Worm (Caenorhabditis elegans) whole organism, late embryonic: ENCODE data around the gene R11D1.12.

ENCODE experiments used
- F13H6.1 ChIP-seq: sonication (generic microtip); optimal IDR thresholded peaks from 2 replicates; lab custom pipeline; 2016; ENCODE audit warnings: missing genetic modification characterization, missing compliant biosample characterization
- ceh-9 ChIP-seq: sonication (generic microtip); optimal IDR thresholded peaks from 2 replicates; lab custom pipeline; 2016; ENCODE audit warnings: mild to moderate bottlenecking, missing genetic modification characterization, inconsistent platforms, missing compliant biosample characterization
- ets-4 ChIP-seq: sonication (generic microtip); optimal IDR thresholded peaks from 2 replicates; lab custom pipeline; 2016; ENCODE audit warnings: missing genetic modification characterization, missing compliant biosample characterization
- fkh-10 ChIP-seq: fragments of 150-350 bp; optimal IDR thresholded peaks from 2 replicates; lab custom pipeline; 2014; ENCODE audit warnings: missing biosample characterization, missing genetic modification reagents, missing genetic modification characterization
- hlh-30 ChIP-seq: sonication (generic microtip); optimal IDR thresholded peaks from 2 replicates; lab custom pipeline; 2017; ENCODE audit warnings: antibody characterized with exemption, missing genetic modification characterization, missing compliant biosample characterization; ENCODE audit not compliant: insufficient read depth
- hlh-6 ChIP-seq: sonication (generic microtip); optimal IDR thresholded peaks from 2 replicates; lab custom pipeline; 2016; ENCODE audit warnings: missing genotype, missing genetic modification characterization, missing compliant biosample characterization
- nfya-1 ChIP-seq: sonication (generic microtip); optimal IDR thresholded peaks from 2 replicates; lab custom pipeline; 2017; ENCODE audit warnings: missing genetic modification characterization, mild to moderate bottlenecking, missing compliant biosample characterization, antibody characterized with exemption, moderate library complexity
- nhr-11 ChIP-seq: fragments of 150-350 bp; optimal IDR thresholded peaks from 2 replicates; lab custom pipeline; 2014; ENCODE audit warnings: missing biosample characterization, missing genetic modification characterization
- pqm-1 ChIP-seq: sonication (generic microtip); optimal IDR thresholded peaks from 2 replicates; lab custom pipeline; 2016; ENCODE audit warnings: missing genetic modification characterization, missing compliant biosample characterization
- tbx-2 ChIP-seq: sonication (generic microtip); optimal IDR thresholded peaks from 2 replicates; lab custom pipeline; 2016; ENCODE audit warnings: missing genetic modification characterization, missing compliant biosample characterization
- unc-86 ChIP-seq: sonication (generic microtip); optimal IDR thresholded peaks from 2 replicates; lab custom pipeline; 2016; ENCODE audit warnings: missing genetic modification characterization, missing compliant biosample characterization

ce11 chrV:12714120-12714519 is 11.7 kb downstream of the R11D1.12 start, which contains the start of gene R11D1.4:
- TF ChIP-seq pqm-1 (tag; lab: Kevin White, UChicago) (no peak), ets-4 (no peak), ceh-9 (tag; lab: Kevin White, UChicago) (no peak), hlh-6 (no peak), hlh-30 (tag; lab: Kevin White, UChicago) (no peak), nhr-11 (tag; lab: Kevin White, UChicago) (no peak), nfya-1 (tag; lab: Kevin White, UChicago) (no peak), unc-86 (no peak), F13H6.1 (tag; lab: Kevin White, UChicago) (no peak), fkh-10 (no peak), tbx-2 (tag; lab: Kevin White, UChicago) (no peak)
